Worm (Caenorhabditis elegans): ENCODE data around the gene F48E3.6.

DNA sequence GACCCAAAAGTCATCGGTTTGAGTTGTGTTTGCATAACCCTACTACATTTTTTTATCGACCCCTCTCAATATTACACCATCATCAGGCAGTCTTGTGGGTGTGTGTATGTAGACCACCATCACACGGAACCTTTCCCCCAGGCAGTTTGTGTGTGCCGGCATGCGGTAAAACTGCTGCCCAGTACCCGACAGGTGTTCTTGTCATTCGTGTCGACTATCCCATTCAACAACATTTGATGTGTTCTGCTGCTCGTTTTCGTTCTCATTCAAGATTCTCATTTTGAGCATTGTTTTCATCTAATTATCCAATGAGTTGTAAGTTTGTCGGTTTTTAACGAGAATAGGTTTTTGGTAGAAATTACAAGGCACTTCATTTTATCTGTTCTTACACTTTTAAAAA lies 19.9 kb upstream of the F48E3.6 start:
- TF ChIP-seq W03F9.2 (tag; optimal IDR thresholded peaks at IDR 0.05) (no peak), him-1 (tag; optimal IDR thresholded peaks at IDR 0.05) (no peak)
